Worm (Caenorhabditis elegans) whole organism, midembryonic: ENCODE data around the gene B0403.5.

ENCODE experiments used
- T22C8.4 ChIP-seq: fragments of 200-800 bp; sonication (Bioruptor generic); IDR thresholded peaks from 2 replicates; pipeline ENCODE4 v1.3.6; 2022; ENCODE audit warnings: missing genetic modification characterization, missing compliant biosample characterization
- cog-1 ChIP-seq: sonication (generic microtip); optimal IDR thresholded peaks from 2 replicates; lab custom pipeline; 2016; ENCODE audit warnings: missing genetic modification characterization, missing compliant biosample characterization
- flt-1 ChIP-seq: fragments of 200-800 bp; sonication (Bioruptor generic); IDR thresholded peaks from 2 replicates; pipeline ENCODE4 v1.3.6; 2022; ENCODE audit warnings: missing genetic modification characterization, missing compliant biosample characterization
- klf-2 ChIP-seq: fragments of 200-800 bp; sonication (Bioruptor generic); conservative IDR thresholded peaks from 2 replicates; pipeline ENCODE4 v1.3.6; 2022; ENCODE audit warnings: missing genetic modification reagents, missing genetic modification characterization, missing compliant biosample characterization
- med-1 ChIP-seq: sonication (generic microtip); optimal IDR thresholded peaks from 2 replicates; lab custom pipeline; 2017; ENCODE audit warnings: missing genetic modification characterization, mild to moderate bottlenecking, missing compliant biosample characterization, antibody characterized with exemption, missing genetic modification reagents; ENCODE audit not compliant: insufficient read depth
- ref-1 ChIP-seq: fragments of 200-800 bp; sonication (Bioruptor generic); conservative IDR thresholded peaks from 2 replicates; pipeline ENCODE4 v1.3.6; 2022; ENCODE audit warnings: missing genetic modification reagents, missing genetic modification characterization, missing compliant biosample characterization
- tab-1 ChIP-seq: fragments of 200-800 bp; sonication (Bioruptor generic); IDR thresholded peaks from 2 replicates; pipeline ENCODE4 v1.3.6; 2022; ENCODE audit warnings: missing genetic modification characterization, missing compliant biosample characterization
- ztf-23 ChIP-seq: fragments of 200-800 bp; sonication (Bioruptor generic); IDR thresholded peaks from 2 replicates; pipeline ENCODE4 v1.3.6; 2022; ENCODE audit warnings: missing genetic modification reagents, missing genetic modification characterization, missing compliant biosample characterization
- ztf-29 ChIP-seq: fragments of 200-800 bp; sonication (Bioruptor generic); IDR thresholded peaks from 2 replicates; pipeline ENCODE4 v1.3.6; 2022; ENCODE audit warnings: missing genetic modification reagents, missing genetic modification characterization, missing compliant biosample characterization

B0403.5 gene

ce11 chrX:7100290-7100689, 42.8 kb downstream of the B0403.5 start, which contains the start of gene C36B7.6:
Gene C36B7.6 (minus strand): TSS chrX:7100338.
- TF ChIP-seq klf-2 (GFP tag; lab: Robert Waterston, UW) (no peak), ref-1 (GFP tag; lab: Robert Waterston, UW) (no peak), cog-1 (tag; lab: Kevin White, UChicago) (no peak), ztf-29 (GFP tag; lab: Robert Waterston, UW) (no peak), T22C8.4 (no peak), flt-1 (no peak), med-1 (GFP tag; lab: Kevin White, UChicago) (no peak), ztf-23 (GFP tag; lab: Robert Waterston, UW) (no peak), tab-1 (GFP tag; lab: Robert Waterston, UW) (no peak)

DNA sequence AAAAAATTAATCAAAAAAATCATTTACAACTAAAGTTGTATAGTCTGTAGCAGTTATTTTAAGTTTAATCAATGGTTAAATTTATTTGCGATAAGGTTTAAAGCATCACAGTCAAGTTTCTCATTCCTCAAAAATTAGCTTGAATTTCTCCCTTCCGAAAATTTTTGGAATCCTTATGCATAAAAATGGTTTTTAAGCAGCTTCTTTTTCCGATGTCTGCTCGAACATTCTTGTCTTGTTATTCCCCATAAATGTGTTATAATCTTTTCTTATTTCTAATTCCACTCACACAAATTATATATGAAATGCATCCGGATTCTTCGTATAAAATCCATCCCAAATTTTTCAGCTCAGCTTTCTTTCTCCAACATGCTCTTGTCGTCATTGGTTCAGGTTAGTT, 44.0 kb downstream of the B0403.5 start, which contains the start of gene C36B7.3:
TSS of gene C36B7.3 (plus strand) at position 301 of the 400 bp plus-strand sequence.
- TF ChIP-seq flt-1: no peak
- TF ChIP-seq T22C8.4: no peak
- TF ChIP-seq med-1 (GFP tag; lab: Kevin White, UChicago): no peak
- TF ChIP-seq ref-1 (GFP tag; lab: Robert Waterston, UW): no peak
- TF ChIP-seq tab-1 (GFP tag; lab: Robert Waterston, UW): no peak
- TF ChIP-seq klf-2 (GFP tag; lab: Robert Waterston, UW): no peak
- TF ChIP-seq cog-1 (tag; lab: Kevin White, UChicago): no peak
- no peak for TF ChIP-seq ztf-23 (GFP tag; lab: Robert Waterston, UW)
- TF ChIP-seq ztf-29 (GFP tag; lab: Robert Waterston, UW): no peak

ce11 chrX:7106103-7106502, 48.6 kb downstream of the B0403.5 start, which contains the start of gene C36B7.2:
Gene C36B7.2 (plus strand): TSS chrX:7106403.
- no peak for TF ChIP-seq cog-1 (tag; lab: Kevin White, UChicago)
- no peak for TF ChIP-seq med-1 (GFP tag; lab: Kevin White, UChicago)
- TF ChIP-seq ztf-29 (GFP tag; lab: Robert Waterston, UW): no peak
- TF ChIP-seq T22C8.4: no peak
- no peak for TF ChIP-seq ztf-23 (GFP tag; lab: Robert Waterston, UW)
- TF ChIP-seq ref-1 (GFP tag; lab: Robert Waterston, UW): no peak
- no peak for TF ChIP-seq tab-1 (GFP tag; lab: Robert Waterston, UW)
- TF ChIP-seq klf-2 (GFP tag; lab: Robert Waterston, UW): no peak
- TF ChIP-seq flt-1: no peak
